Fruit fly (Drosophila melanogaster): ENCODE data around the gene CG15312.

dm6 chrX:10045763-10046162, 24.9 kb downstream of the CG15312 start:
- TF ChIP-seq otp (GFP tag; IDR thresholded peaks at IDR 0.05) = no peak
- TF ChIP-seq grn (GFP tag; optimal IDR thresholded peaks at IDR 0.05) = no peak
- no peak for TF ChIP-seq fu2 (GFP tag; optimal IDR thresholded peaks at IDR 0.05)
- TF ChIP-seq CG18262 (tag; optimal IDR thresholded peaks at IDR 0.05) = no peak
- TF ChIP-seq NC2α (GFP tag; optimal IDR thresholded peaks at IDR 0.05) = no peak
- TF ChIP-seq slp2 (GFP tag; optimal IDR thresholded peaks at IDR 0.05) = no peak
- no peak for TF ChIP-seq HLHmδ (GFP tag; optimal IDR thresholded peaks at IDR 0.05)
- TF ChIP-seq Optix (GFP tag; IDR thresholded peaks at IDR 0.05) = no peak
- no peak for TF ChIP-seq lilli (GFP tag; optimal IDR thresholded peaks at IDR 0.05)
- no peak for TF ChIP-seq Tbp (GFP tag; optimal IDR thresholded peaks at IDR 0.05)
- no peak for TF ChIP-seq ro (GFP tag; IDR thresholded peaks at IDR 0.05)
